Worm (Caenorhabditis elegans) whole organism, mixed stage, embryonic: ENCODE measurements around the gene F08G2.8.
"Not testable (repeated sequence)": the region's sequence is repeated elsewhere in the genome, so short reads cannot be mapped to it uniquely, and the experiment has no call there.

Experiments used
- M03D4.4 ChIP-seq: sonication (generic microtip); optimal IDR thresholded peaks from 2 replicates; lab custom pipeline; 2017; ENCODE audit warnings: mild to moderate bottlenecking, missing genetic modification characterization, missing compliant biosample characterization
- bed-3 ChIP-seq: fragments of 200-800 bp; sonication (Bioruptor generic); optimal IDR thresholded peaks from 3 replicates; lab custom pipeline; 2018; ENCODE audit warnings: mild to moderate bottlenecking, missing genetic modification characterization, moderate library complexity, missing compliant biosample characterization
- blmp-1 ChIP-seq: fragments of 150-350 bp; optimal IDR thresholded peaks from 2 replicates; lab custom pipeline; 2014; ENCODE audit warnings: missing biosample characterization, missing genetic modification characterization
- ceh-39 ChIP-seq: fragments of 150-350 bp; optimal IDR thresholded peaks from 2 replicates; lab custom pipeline; 2014; ENCODE audit warnings: missing biosample characterization, missing genetic modification characterization
- ceh-43 ChIP-seq: fragments of 200-800 bp; sonication (Bioruptor generic); optimal IDR thresholded peaks from 2 replicates; lab custom pipeline; 2018; ENCODE audit warnings: mild to moderate bottlenecking, missing genetic modification characterization, moderate library complexity, missing compliant biosample characterization
- ceh-83 ChIP-seq: fragments of 200-800 bp; sonication (Bioruptor generic); optimal IDR thresholded peaks from 2 replicates; lab custom pipeline; 2018; ENCODE audit warnings: mild to moderate bottlenecking, missing genetic modification characterization, missing compliant biosample characterization
- ces-1 ChIP-seq: fragments of 150-350 bp; optimal IDR thresholded peaks from 2 replicates; lab custom pipeline; 2014; ENCODE audit warnings: missing biosample characterization, missing genetic modification reagents, missing genetic modification characterization
- cnd-1 ChIP-seq: fragments of 200-800 bp; sonication (Bioruptor generic); optimal IDR thresholded peaks from 2 replicates; lab custom pipeline; 2018; ENCODE audit warnings: mild to moderate bottlenecking, missing genetic modification characterization, missing compliant biosample characterization
- drap-1 ChIP-seq: fragments of 200-800 bp; sonication (Bioruptor generic); optimal IDR thresholded peaks from 3 replicates; lab custom pipeline; 2018; ENCODE audit warnings: mild to moderate bottlenecking, missing genetic modification characterization, missing compliant biosample characterization
- elt-1 ChIP-seq: sonication (generic microtip); optimal IDR thresholded peaks from 2 replicates; lab custom pipeline; 2017; ENCODE audit warnings: missing genetic modification characterization, mild to moderate bottlenecking, missing compliant biosample characterization, antibody characterized with exemption, moderate library complexity, borderline replicate concordance; ENCODE audit not compliant: insufficient read depth
- elt-3 ChIP-seq: fragments of 150-350 bp; optimal IDR thresholded peaks from 2 replicates; lab custom pipeline; 2014; ENCODE audit warnings: missing biosample characterization, missing genetic modification characterization
- flh-1 ChIP-seq: fragments of 200-800 bp; sonication (Bioruptor generic); optimal IDR thresholded peaks from 2 replicates; lab custom pipeline; 2018; ENCODE audit warnings: mild to moderate bottlenecking, missing genetic modification characterization, moderate library complexity, missing compliant biosample characterization
- ham-2 ChIP-seq: fragments of 200-800 bp; sonication (Bioruptor generic); optimal IDR thresholded peaks from 2 replicates; lab custom pipeline; 2018; ENCODE audit warnings: mild to moderate bottlenecking, missing genetic modification characterization, missing compliant biosample characterization
- hlh-1 ChIP-seq: fragments of 150-350 bp; optimal IDR thresholded peaks from 2 replicates; lab custom pipeline; 2014; ENCODE audit warnings: missing biosample characterization, missing genetic modification reagents, missing genetic modification characterization
- lin-13 ChIP-seq: fragments of 150-350 bp; optimal IDR thresholded peaks from 2 replicates; lab custom pipeline; 2014; ENCODE audit warnings: missing biosample characterization, missing genetic modification characterization
- lin-32 ChIP-seq: fragments of 200-800 bp; sonication (Bioruptor generic); optimal IDR thresholded peaks from 2 replicates; lab custom pipeline; 2018; ENCODE audit warnings: mild to moderate bottlenecking, missing genetic modification characterization, missing compliant biosample characterization
- lsy-2 ChIP-seq: fragments of 150-350 bp; optimal IDR thresholded peaks from 2 replicates; lab custom pipeline; 2014; ENCODE audit warnings: missing biosample characterization, missing genetic modification characterization
- mab-5 ChIP-seq: fragments of 150-350 bp; optimal IDR thresholded peaks from 2 replicates; lab custom pipeline; 2014; ENCODE audit warnings: missing biosample characterization, missing genetic modification characterization
- mep-1 ChIP-seq: fragments of 150-350 bp; optimal IDR thresholded peaks from 2 replicates; lab custom pipeline; 2017; ENCODE audit warnings: missing biosample characterization, missing genetic modification reagents, missing genetic modification characterization, inconsistent platforms
- mls-2 ChIP-seq: sonication (generic microtip); optimal IDR thresholded peaks from 2 replicates; lab custom pipeline; 2016; ENCODE audit warnings: mild to moderate bottlenecking, missing genetic modification characterization, moderate library complexity, missing compliant biosample characterization
- nhr-12 ChIP-seq: fragments of 150-350 bp; optimal IDR thresholded peaks from 2 replicates; lab custom pipeline; 2014; ENCODE audit warnings: missing biosample characterization, missing genetic modification characterization
- nhr-2 ChIP-seq: fragments of 150-350 bp; optimal IDR thresholded peaks from 2 replicates; lab custom pipeline; 2014; ENCODE audit warnings: missing biosample characterization, missing genetic modification characterization
- nhr-237 ChIP-seq: fragments of 150-350 bp; optimal IDR thresholded peaks from 2 replicates; lab custom pipeline; 2014; ENCODE audit warnings: missing biosample characterization, missing genetic modification characterization
- nhr-28 ChIP-seq: fragments of 150-350 bp; optimal IDR thresholded peaks from 2 replicates; lab custom pipeline; 2014; ENCODE audit warnings: missing biosample characterization, missing genetic modification characterization
- nhr-76 ChIP-seq: sonication (generic microtip); optimal IDR thresholded peaks from 2 replicates; lab custom pipeline; 2017; ENCODE audit warnings: missing biosample characterization, missing genetic modification characterization
- pha-4 ChIP-seq: fragments of 150-350 bp; optimal IDR thresholded peaks from 2 replicates; lab custom pipeline; 2018; ENCODE audit warnings: missing biosample characterization, missing genetic modification reagents, missing genetic modification characterization
- sem-2 ChIP-seq: fragments of 200-800 bp; sonication (Bioruptor generic); optimal IDR thresholded peaks from 2 replicates; lab custom pipeline; 2018; ENCODE audit warnings: mild to moderate bottlenecking, missing genetic modification characterization, missing compliant biosample characterization
- snpc-4 ChIP-seq: fragments of 150-350 bp; optimal IDR thresholded peaks from 2 replicates; lab custom pipeline; 2014; ENCODE audit warnings: missing biosample characterization, missing genetic modification characterization
- sptf-1 ChIP-seq: sonication (generic microtip); optimal IDR thresholded peaks from 2 replicates; lab custom pipeline; 2017; ENCODE audit warnings: mild to moderate bottlenecking, missing genetic modification characterization, moderate library complexity, missing compliant biosample characterization
- tbx-8 ChIP-seq: fragments of 200-800 bp; sonication (Bioruptor generic); optimal IDR thresholded peaks from 2 replicates; lab custom pipeline; 2018; ENCODE audit warnings: mild to moderate bottlenecking, missing genetic modification characterization, moderate library complexity, missing compliant biosample characterization
- unc-120 ChIP-seq: sonication (generic microtip); optimal IDR thresholded peaks from 2 replicates; lab custom pipeline; 2017; ENCODE audit warnings: missing genetic modification characterization, missing compliant biosample characterization; ENCODE audit not compliant: poor library complexity, severe bottlenecking
- unc-39 ChIP-seq: fragments of 150-350 bp; optimal IDR thresholded peaks from 2 replicates; lab custom pipeline; 2014; ENCODE audit warnings: missing biosample characterization, missing genetic modification characterization
- unc-62 ChIP-seq: fragments of 150-350 bp; optimal IDR thresholded peaks from 2 replicates; lab custom pipeline; 2014; ENCODE audit warnings: missing biosample characterization, missing genetic modification reagents, missing genetic modification characterization
- zip-8 ChIP-seq: fragments of 150-350 bp; optimal IDR thresholded peaks from 2 replicates; lab custom pipeline; 2014; ENCODE audit warnings: missing biosample characterization, missing genetic modification characterization
- ztf-11 ChIP-seq: fragments of 150-350 bp; optimal IDR thresholded peaks from 2 replicates; lab custom pipeline; 2014; ENCODE audit warnings: missing biosample characterization, missing genetic modification characterization

F08G2.8 gene

ce11 chrII:13834380-13835194 is 17.5 kb upstream of the F08G2.8 start:
- peak; percentile 61 for TF ChIP-seq unc-62 (GFP tag; lab: Kevin White, UChicago)
- TF ChIP-seq nhr-237 (tag; lab: Kevin White, UChicago): peak; percentile 59
- TF ChIP-seq nhr-12 (tag; lab: Kevin White, UChicago): no peak
- TF ChIP-seq unc-120 (tag; lab: Kevin White, UChicago): peak; percentile 47
- TF ChIP-seq flh-1: peak; percentile 2
- TF ChIP-seq mls-2 (tag; lab: Kevin White, UChicago): peak; percentile 57
- TF ChIP-seq lin-13 (tag; lab: Kevin White, UChicago): peak; percentile 87
- peak; percentile 75 for TF ChIP-seq ceh-43 (GFP tag; lab: Kevin White, UChicago)
- TF ChIP-seq bed-3: peak; percentile 75
- TF ChIP-seq nhr-2 (tag; lab: Kevin White, UChicago): peak; percentile 33
- TF ChIP-seq ham-2 (GFP tag; lab: Kevin White, UChicago): peak; percentile 21
- TF ChIP-seq unc-39 (tag; lab: Kevin White, UChicago): peak; percentile 47
- TF ChIP-seq ceh-39 (tag; lab: Kevin White, UChicago): peak; percentile 96
- TF ChIP-seq lin-32 (GFP tag; lab: Kevin White, UChicago): peak; percentile 72
- peak; percentile 77 for TF ChIP-seq lsy-2
- TF ChIP-seq ztf-11: peak; percentile 23
- TF ChIP-seq nhr-76 (tag; lab: Kevin White, UChicago): no peak
- no peak for TF ChIP-seq elt-3 (tag; lab: Kevin White, UChicago)
- no peak for TF ChIP-seq elt-1
- no peak for TF ChIP-seq zip-8
- peak; percentile 69 for TF ChIP-seq tbx-8 (GFP tag; lab: Kevin White, UChicago)
- TF ChIP-seq sptf-1: peak; percentile 91
- TF ChIP-seq sem-2 (GFP tag; lab: Kevin White, UChicago): peak; percentile 26
- TF ChIP-seq M03D4.4 (tag; lab: Kevin White, UChicago): peak; percentile 88
- no peak for TF ChIP-seq blmp-1 (tag; lab: Kevin White, UChicago)
- TF ChIP-seq ceh-83: peak; percentile 73
- peak; percentile 64 for TF ChIP-seq hlh-1 (tag; lab: Kevin White, UChicago)
- no peak for TF ChIP-seq snpc-4
- TF ChIP-seq drap-1 (GFP tag; lab: Kevin White, UChicago): peak; percentile 79
- TF ChIP-seq nhr-28: peak; percentile 42
- TF ChIP-seq mab-5 (tag; lab: Kevin White, UChicago): no peak
- peak; percentile 90 for TF ChIP-seq cnd-1 (tag; lab: Kevin White, UChicago)
- TF ChIP-seq ces-1 (GFP tag; lab: Kevin White, UChicago): peak; percentile 87
- peak; percentile 96 for TF ChIP-seq pha-4 (tag; lab: Kevin White, UChicago)
- peak; percentile 90 for TF ChIP-seq mep-1 (tag; lab: Kevin White, UChicago)
- TF ChIP-seq, all 35 proteins: peak for 27

- not testable (repeated sequence) for TF ChIP-seq nhr-237, pha-4, M03D4.4 (tag; lab: Kevin White, UChicago)
These were observed 16.3 kb upstream of the F08G2.8 start, which contains the start of gene ins-37 for ce11 chrII:13835724-13836307. Gene ins-37, minus strand, starts transcription at chrII:13836107.

- TF ChIP-seq zip-8 (peak; percentile 53), mls-2 (tag; lab: Kevin White, UChicago) (no peak)
These were observed 13.7 kb upstream of the F08G2.8 start for ce11 chrII:13838403-13838802.
